Worm (Caenorhabditis elegans): ENCODE measurements around the gene W04D12.1.

Gene W04D12.1

DNA sequence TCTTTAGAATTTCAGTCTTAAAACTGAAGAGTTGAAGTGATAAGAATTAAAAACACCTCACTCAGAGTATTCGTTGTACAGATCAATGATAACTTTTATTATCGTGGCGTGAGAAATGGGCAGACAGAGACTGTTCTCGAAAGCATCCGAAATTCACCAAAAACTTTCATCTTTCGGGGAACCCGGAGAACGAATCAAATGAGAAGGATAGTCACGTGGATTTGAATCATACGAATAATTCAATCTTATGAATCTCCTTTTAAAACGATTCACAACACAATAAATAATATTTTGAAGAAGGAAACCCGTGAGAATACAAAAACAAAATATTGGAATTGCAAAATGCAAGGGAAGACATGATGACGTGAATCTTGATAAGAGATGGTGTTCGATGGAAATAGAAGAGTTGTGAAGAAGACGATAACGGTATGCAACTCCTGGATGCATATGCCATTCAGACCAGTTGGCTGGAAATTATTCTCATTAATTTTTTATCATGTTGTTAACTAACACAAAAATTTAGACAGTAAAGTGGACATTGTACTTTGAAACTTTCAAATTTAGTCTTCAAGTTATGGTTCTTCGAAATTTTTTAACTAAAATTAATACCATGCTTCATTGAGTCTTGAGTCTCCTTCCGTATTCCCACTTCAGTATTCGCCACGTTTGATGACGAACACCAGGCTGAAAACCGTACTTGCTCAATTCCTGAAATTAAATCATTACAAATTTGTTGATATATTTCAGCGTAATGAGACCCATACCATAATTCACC lies 40.3 kb downstream of the W04D12.1 start (continued):
- TF ChIP-seq chd-7 (tag; optimal IDR thresholded peaks at IDR 0.05) (no peak), K11D2.4 (GFP tag; IDR thresholded peaks at IDR 0.05) (no peak), bed-1 (GFP tag; IDR thresholded peaks at IDR 0.05) (no peak), attf-5 (GFP tag; optimal IDR thresholded peaks at IDR 0.05) (no peak), hlh-26 (GFP tag; conservative IDR thresholded peaks at IDR 0.05) (no peak), rec-8 (tag; optimal IDR thresholded peaks at IDR 0.05) (no peak), T26A5.8 (tag; optimal IDR thresholded peaks at IDR 0.05) (no peak), rcor-1 (GFP tag; IDR thresholded peaks at IDR 0.05) (no peak), ccch-3 (GFP tag; optimal IDR thresholded peaks at IDR 0.05) (no peak), lin-54 (GFP tag; optimal IDR thresholded peaks at IDR 0.05) (peak; percentile 4), ama-1 (optimal IDR thresholded peaks at IDR 0.05) (peak; percentile 43), ama-1 (GFP tag; optimal IDR thresholded peaks at IDR 0.05) (no peak), let-526 (GFP tag; IDR thresholded peaks at IDR 0.05) (no peak), zim-3 (tag; optimal IDR thresholded peaks at IDR 0.05) (no peak), C17E4.6 (GFP tag; IDR thresholded peaks at IDR 0.05) (no peak), snpc-4 (GFP tag; optimal IDR thresholded peaks at IDR 0.05) (no peak), snpc-4 (tag; optimal IDR thresholded peaks at IDR 0.05) (no peak), athp-1 (tag; optimal IDR thresholded peaks at IDR 0.05) (no peak), nfya-1 (tag; optimal IDR thresholded peaks at IDR 0.05; ENCODE audit: borderline replicate concordance, insufficient read depth) (no peak), zfh-2 (GFP tag; conservative IDR thresholded peaks at IDR 0.05) (no peak), atf-7 (tag; optimal IDR thresholded peaks at IDR 0.05) (no peak), nhr-80 (tag; optimal IDR thresholded peaks at IDR 0.05) (peak; percentile 29), repo-1 (tag; optimal IDR thresholded peaks at IDR 0.05) (no peak), cebp-1 (GFP tag; IDR thresholded peaks at IDR 0.05) (no peak), cebp-1 (tag; optimal IDR thresholded peaks at IDR 0.05) (peak; percentile 8)

DNA sequence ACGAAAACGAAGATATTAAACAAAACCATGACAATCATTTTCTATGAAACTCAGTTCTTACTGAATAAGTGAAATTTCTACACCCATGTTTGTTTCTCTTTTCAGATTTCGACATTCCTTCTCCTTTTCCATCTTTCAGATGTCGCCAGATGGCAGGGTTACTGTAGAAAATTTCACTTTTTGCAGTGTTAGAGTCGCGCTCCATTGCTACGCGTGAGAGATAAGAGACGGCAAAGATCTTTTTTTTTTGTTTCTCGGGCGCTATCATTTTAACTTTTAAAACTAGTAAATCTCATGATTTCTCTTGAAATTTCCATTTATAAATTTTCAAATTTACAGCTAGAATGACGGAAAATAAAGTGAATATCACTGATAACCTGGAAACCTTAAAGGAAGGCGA lies 41.5 kb downstream of the W04D12.1 start, which contains the start of the genes mig-21 and F01F1.2:
mig-21 (minus strand) TSS at position 166 of the 400 bp plus-strand sequence.
F01F1.2 (plus strand) TSS at position 340 of the 400 bp plus-strand sequence.
- no peak for TF ChIP-seq snpc-1.3 (tag; optimal IDR thresholded peaks at IDR 0.05; ENCODE audit: insufficient read depth)
- no peak for TF ChIP-seq ceh-40 (GFP tag; IDR thresholded peaks at IDR 0.05)
- peak; percentile 25 for TF ChIP-seq lsl-1 (GFP tag; optimal IDR thresholded peaks at IDR 0.05)
- TF ChIP-seq repo-1 (tag; optimal IDR thresholded peaks at IDR 0.05) = no peak
- no peak for TF ChIP-seq madf-6 (GFP tag; IDR thresholded peaks at IDR 0.05)
- TF ChIP-seq tlf-1 (GFP tag; optimal IDR thresholded peaks at IDR 0.05) = no peak
- TF ChIP-seq ceh-79 (tag; optimal IDR thresholded peaks at IDR 0.05) = no peak
- no peak for TF ChIP-seq dpff-1 (tag; optimal IDR thresholded peaks at IDR 0.05)
- no peak for TF ChIP-seq Y56A3A.18 (GFP tag; IDR thresholded peaks at IDR 0.05)
- TF ChIP-seq cebp-1 (GFP tag; IDR thresholded peaks at IDR 0.05) = no peak
- TF ChIP-seq cebp-1 (tag; optimal IDR thresholded peaks at IDR 0.05) = peak; percentile 29
- TF ChIP-seq hmg-1.2 (GFP tag; IDR thresholded peaks at IDR 0.05) = peak; percentile 88; the same call in 1 of the 2 replicates
- TF ChIP-seq B0261.1 (tag; optimal IDR thresholded peaks at IDR 0.05) = no peak

DNA sequence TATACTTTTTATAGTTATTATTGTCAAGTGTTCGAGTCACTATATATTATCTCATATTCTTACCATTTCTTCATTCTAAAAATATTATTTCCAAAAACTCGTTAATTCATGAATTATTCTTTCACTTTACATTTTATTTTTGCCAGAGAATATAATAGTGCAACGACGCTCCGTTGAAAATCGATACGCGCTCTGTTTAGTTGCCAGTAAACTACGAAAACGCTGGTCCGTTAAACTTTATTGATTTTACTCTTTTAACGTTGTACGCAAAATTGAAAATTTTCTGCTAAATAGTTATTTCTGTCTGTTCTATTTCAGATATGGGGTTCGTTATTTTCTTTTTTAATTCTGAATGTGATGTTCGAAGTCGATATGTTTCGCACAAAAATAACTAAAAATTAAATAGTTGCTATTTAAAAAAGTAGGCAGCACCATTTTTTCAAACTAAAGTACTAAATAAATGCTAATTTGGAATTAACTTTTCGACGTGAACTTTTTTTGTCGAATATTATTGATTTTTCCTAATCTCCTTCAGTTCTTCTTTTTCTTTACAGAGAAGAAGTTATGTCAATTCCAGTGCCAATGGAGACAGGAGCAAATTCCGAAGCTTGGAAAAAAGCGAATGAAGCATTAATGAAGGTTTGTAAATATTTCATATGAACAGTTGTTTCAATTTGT lies 42.7 kb downstream of the W04D12.1 start, which contains the start of gene hpo-10:
hpo-10 (plus strand) TSS at position 199 of the 678 bp plus-strand sequence.
- TF ChIP-seq madf-6 (GFP tag; IDR thresholded peaks at IDR 0.05) (peak; percentile 36; the same call in 1 of the 2 replicates), lin-35 (GFP tag; optimal IDR thresholded peaks at IDR 0.05) (peak in 1 of 3 experiments; percentile 15), F10E7.11 (tag; optimal IDR thresholded peaks at IDR 0.05) (no peak), lin-40 (tag; optimal IDR thresholded peaks at IDR 0.05) (peak; percentile 3), dpff-1 (tag; optimal IDR thresholded peaks at IDR 0.05) (peak; percentile 31), mcd-1 (GFP tag; IDR thresholded peaks at IDR 0.05) (peak; percentile 21; the same call in 1 of the 2 replicates), hsf-1 (GFP tag; IDR thresholded peaks at IDR 0.05) (0 out of 2 replicates have a peak, but pooled peaks have one; percentile 38), zim-3 (tag; optimal IDR thresholded peaks at IDR 0.05) (no peak), attf-3 (GFP tag; conservative IDR thresholded peaks at IDR 0.05) (peak; percentile 83), let-607 (tag; optimal IDR thresholded peaks at IDR 0.05) (peak in 1 of 2 experiments; percentile 5)
